Fruit fly (Drosophila melanogaster) whole organism, embryonic: ENCODE results near the gene CG33483.

Experiments used
- Abd-B ChIP-seq: fragments of 200-800 bp; sonication (Bioruptor generic); optimal IDR thresholded peaks from 2 replicates; lab custom pipeline; 2018; ENCODE audit warnings: missing biosample characterization, mild to moderate bottlenecking, missing genetic modification characterization, moderate library complexity
- CG11695 ChIP-seq: fragments of 200-800 bp; sonication (Bioruptor generic); IDR thresholded peaks from 3 replicates; pipeline ENCODE4 v1.3.6; 2022; ENCODE audit warnings: missing biosample characterization, missing genetic modification characterization
- CG16815 ChIP-seq: fragments of 200-800 bp; sonication (Bioruptor generic); optimal IDR thresholded peaks from 3 replicates; lab custom pipeline; 2017; ENCODE audit warnings: missing biosample characterization, mild to moderate bottlenecking, missing genetic modification characterization
- CG17568 ChIP-seq: fragments of 200-800 bp; sonication (Bioruptor generic); optimal IDR thresholded peaks from 2 replicates; lab custom pipeline; 2018; ENCODE audit warnings: missing biosample characterization, mild to moderate bottlenecking, missing genetic modification characterization, moderate library complexity
- CG4282 ChIP-seq: fragments of 200-800 bp; sonication (Bioruptor generic); optimal IDR thresholded peaks from 2 replicates; lab custom pipeline; 2016; ENCODE audit warnings: missing biosample characterization, missing genetic modification characterization
- al ChIP-seq: fragments of 200-800 bp; sonication (Bioruptor generic); IDR thresholded peaks from 2 replicates; pipeline ENCODE4 v1.3.6; 2022; ENCODE audit warnings: missing biosample characterization, missing genetic modification characterization
- lbe ChIP-seq: fragments of 200-800 bp; sonication (Bioruptor generic); optimal IDR thresholded peaks from 2 replicates; lab custom pipeline; 2016; ENCODE audit warnings: missing biosample characterization, mild to moderate bottlenecking, missing genetic modification characterization
- psq ChIP-seq: fragments of 200-800 bp; sonication (Bioruptor generic); optimal IDR thresholded peaks from 2 replicates; lab custom pipeline; 2017; ENCODE audit warnings: missing biosample characterization, missing genetic modification characterization
- stc ChIP-seq: fragments of 200-800 bp; sonication (Bioruptor generic); IDR thresholded peaks from 2 replicates; pipeline ENCODE4 v1.3.6; 2022; ENCODE audit warnings: missing biosample characterization, missing genetic modification characterization

dm6 chr3R:30893738-30894137 is 8.2 kb downstream of the CG33483 start, which contains the start of gene Cyp4c3:
- TF ChIP-seq lbe (GFP tag; lab: Kevin White, UChicago) (no peak), CG17568 (no peak), CG11695 (GFP tag; lab: Robert Waterston, UW) (no peak), stc (no peak), al (GFP tag; lab: Robert Waterston, UW) (no peak), CG4282 (GFP tag; lab: Kevin White, UChicago) (no peak), CG16815 (GFP tag; lab: Kevin White, UChicago) (no peak), Abd-B (GFP tag; lab: Kevin White, UChicago) (no peak), psq (no peak)
